Worm (Caenorhabditis elegans) whole organism, young adult: Measurements from ENCODE around the gene C13A2.9.

Source experiments
- K12H6.12 ChIP-seq: fragments of 200-800 bp; sonication (Bioruptor generic); optimal IDR thresholded peaks from 2 replicates; lab custom pipeline; 2018; ENCODE audit warnings: mild to moderate bottlenecking, missing genetic modification characterization, missing compliant biosample characterization
- Y53F4B.3 ChIP-seq: fragments of 200-800 bp; sonication (Bioruptor generic); IDR thresholded peaks from 2 replicates; pipeline ENCODE4 v1.3.6; 2022; ENCODE audit warnings: missing genetic modification reagents, missing genetic modification characterization, missing compliant biosample characterization
- ama-1 ChIP-seq, 3 experiments: fragments of 150-350 bp in 1 of 3; sonication (generic microtip) in 2 of 3; optimal IDR thresholded peaks; 2 replicates each; lab custom pipeline; 2014 to 2018; ENCODE audit warnings: missing biosample characterization in 2 of 3, missing genetic modification characterization in 2 of 3, missing genetic modification reagents in 2 of 3
- hmg-1.2 ChIP-seq: fragments of 200-800 bp; sonication (Bioruptor generic); IDR thresholded peaks from 2 replicates; pipeline ENCODE4 v1.3.6; 2022; ENCODE audit warnings: missing genetic modification reagents, missing genetic modification characterization, missing compliant biosample characterization
- lin-35 ChIP-seq, 3 experiments: fragments of 150-350 bp in 2 of 3; sonication (generic microtip) in 1 of 3; optimal IDR thresholded peaks; 2 replicates each; lab custom pipeline; 2014 to 2018; ENCODE audit warnings: missing biosample characterization in 3 of 3, missing genetic modification characterization in 3 of 3, missing genetic modification reagents in 3 of 3
- madf-6 ChIP-seq: fragments of 200-800 bp; sonication (Bioruptor generic); IDR thresholded peaks from 2 replicates; pipeline ENCODE4 v1.3.6; 2022; ENCODE audit warnings: missing genetic modification reagents, missing genetic modification characterization, missing compliant biosample characterization
- mel-28 ChIP-seq: sonication (generic microtip); optimal IDR thresholded peaks from 2 replicates; lab custom pipeline; 2016; ENCODE audit warnings: borderline replicate concordance, mild to moderate bottlenecking, missing genetic modification characterization, missing compliant biosample characterization
- nhr-90 ChIP-seq: sonication (generic microtip); optimal IDR thresholded peaks from 2 replicates; lab custom pipeline; 2016; ENCODE audit warnings: missing genotype, mild to moderate bottlenecking, missing genetic modification characterization, missing compliant biosample characterization
- snpc-3.4 ChIP-seq: sonication (generic microtip); optimal IDR thresholded peaks from 2 replicates; lab custom pipeline; 2017; ENCODE audit warnings: missing genetic modification characterization, mild to moderate bottlenecking, missing compliant biosample characterization, antibody characterized with exemption, moderate library complexity, missing genotype, missing genetic modification reagents
- somi-1 ChIP-seq: fragments of 200-800 bp; sonication (Bioruptor generic); optimal IDR thresholded peaks from 2 replicates; lab custom pipeline; 2018; ENCODE audit warnings: mild to moderate bottlenecking, missing genetic modification characterization, missing compliant biosample characterization
- tlf-1 ChIP-seq: fragments of 200-800 bp; sonication (Bioruptor generic); optimal IDR thresholded peaks from 2 replicates; lab custom pipeline; 2018; ENCODE audit warnings: mild to moderate bottlenecking, missing genetic modification characterization, missing compliant biosample characterization
- unc-62 ChIP-seq: fragments of 150-350 bp; optimal IDR thresholded peaks from 2 replicates; lab custom pipeline; 2014; ENCODE audit warnings: missing biosample characterization, missing genetic modification reagents, missing genetic modification characterization

DNA sequence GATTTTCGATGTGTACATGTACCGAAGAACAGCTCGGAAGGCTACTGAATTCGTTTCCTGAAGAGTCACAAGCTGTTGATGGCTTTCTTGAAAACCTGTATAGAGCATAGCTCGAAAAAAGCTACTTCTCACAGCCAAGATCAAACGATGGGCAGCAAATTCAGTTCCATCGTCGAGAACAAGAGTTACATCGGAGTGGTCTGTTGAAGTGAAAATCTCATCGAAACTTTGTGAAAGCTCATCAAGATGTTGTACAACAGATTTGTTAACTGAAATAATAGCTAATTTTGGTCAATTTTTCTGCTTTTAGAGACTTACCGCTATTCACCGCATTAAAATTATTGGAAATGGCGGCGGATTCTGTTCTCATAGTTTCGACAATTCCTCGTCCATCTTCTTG lies 27.2 kb downstream of the C13A2.9 start:
- no peak for TF ChIP-seq hmg-1.2 (GFP tag; lab: Robert Waterston, UW)
- no peak for TF ChIP-seq Y53F4B.3
- TF ChIP-seq mel-28 (tag; lab: Kevin White, UChicago): no peak
- no peak for TF ChIP-seq K12H6.12
- no peak for TF ChIP-seq tlf-1
- TF ChIP-seq ama-1 (optimal IDR thresholded peaks at IDR 0.05; lab: Kevin White, UChicago): no peak
- no peak for TF ChIP-seq ama-1 (GFP tag; optimal IDR thresholded peaks at IDR 0.05; lab: Kevin White, UChicago)
- TF ChIP-seq unc-62: no peak
- no peak for TF ChIP-seq nhr-90 (tag; lab: Kevin White, UChicago)
- no peak for TF ChIP-seq somi-1 (GFP tag; lab: Kevin White, UChicago)
- no peak for TF ChIP-seq snpc-3.4 (tag; lab: Kevin White, UChicago)
- TF ChIP-seq madf-6 (GFP tag; lab: Robert Waterston, UW): no peak
- TF ChIP-seq lin-35 (GFP tag; optimal IDR thresholded peaks at IDR 0.05; lab: Kevin White, UChicago): no peak
